Fruit fly (Drosophila melanogaster): ENCODE measurements around the gene Grip71.

The Grip71 gene

DNA sequence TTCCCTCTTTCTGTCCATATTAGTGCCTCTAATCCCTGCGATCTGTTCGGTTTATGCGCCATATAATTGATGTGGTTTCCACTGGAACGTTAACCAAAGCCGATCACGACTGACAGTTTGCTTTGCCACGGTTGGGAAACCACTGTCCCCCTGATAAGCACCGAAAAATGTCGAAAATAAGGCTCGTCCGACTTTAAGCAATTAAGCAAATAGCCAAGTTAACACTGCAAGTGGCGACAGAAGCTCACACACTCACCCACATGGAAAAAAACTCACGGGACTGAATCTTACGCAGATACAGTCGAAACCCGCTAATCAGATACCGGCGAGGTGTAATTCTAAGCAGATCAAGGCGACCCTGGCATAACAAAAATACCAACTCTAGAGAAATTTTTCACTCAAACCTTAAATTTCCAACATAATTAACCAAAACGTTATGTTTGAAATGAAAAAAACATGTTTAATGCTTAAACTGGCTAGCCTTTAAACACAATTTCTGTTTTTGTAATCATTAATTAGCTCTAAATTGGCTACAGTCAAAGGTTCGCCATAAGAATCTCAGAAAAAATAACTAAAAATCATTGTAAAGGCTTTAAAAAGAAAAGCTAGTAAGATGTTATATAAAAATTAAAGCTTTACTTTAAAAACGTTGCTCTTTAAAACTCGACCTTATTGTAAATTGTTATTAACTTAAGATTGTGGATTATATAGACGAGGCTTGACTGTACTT is 30.6 kb upstream of the Grip71 start (continued):
- TF ChIP-seq CG2129 (GFP tag; IDR thresholded peaks at IDR 0.05; ENCODE audit: partially characterized antibody) = no peak
- TF ChIP-seq CG18764 (GFP tag; optimal IDR thresholded peaks at IDR 0.05) = no peak
- TF ChIP-seq nerfin-2 (GFP tag; IDR thresholded peaks at IDR 0.05; ENCODE audit: partially characterized antibody) = no peak
- no peak for TF ChIP-seq Atf3 (GFP tag; optimal IDR thresholded peaks at IDR 0.05)
- no peak for TF ChIP-seq dan (GFP tag; IDR thresholded peaks at IDR 0.05)
- TF ChIP-seq ATbp (GFP tag; optimal IDR thresholded peaks at IDR 0.05) = no peak
- TF ChIP-seq ab (GFP tag; optimal IDR thresholded peaks at IDR 0.05) = no peak
- no peak for TF ChIP-seq CG14965 (GFP tag; optimal IDR thresholded peaks at IDR 0.05; ENCODE audit: borderline replicate concordance)
- TF ChIP-seq CG12942 (GFP tag; optimal IDR thresholded peaks at IDR 0.05) = no peak
- no peak for TF ChIP-seq CG30431 (GFP tag; optimal IDR thresholded peaks at IDR 0.05)
- TF ChIP-seq CG6654 (GFP tag; optimal IDR thresholded peaks at IDR 0.05) = peak; percentile 4
- TF ChIP-seq CG10565 (GFP tag; optimal IDR thresholded peaks at IDR 0.05) = no peak
- no peak for TF ChIP-seq PHDP (tag; optimal IDR thresholded peaks at IDR 0.05)
- no peak for TF ChIP-seq Taf1 (GFP tag; IDR thresholded peaks at IDR 0.05)
- peak; percentile 7; the same call in 1 of the 2 replicates for TF ChIP-seq lmd (GFP tag; IDR thresholded peaks at IDR 0.05)
- no peak for TF ChIP-seq CG3847 (GFP tag; IDR thresholded peaks at IDR 0.05)
- TF ChIP-seq phol (tag; optimal IDR thresholded peaks at IDR 0.05) = peak; percentile 13
- peak; percentile 12 for TF ChIP-seq CG4328 (GFP tag; optimal IDR thresholded peaks at IDR 0.05)
- no peak for TF ChIP-seq exex (tag; optimal IDR thresholded peaks at IDR 0.05)
- TF ChIP-seq Doc3 (GFP tag; IDR thresholded peaks at IDR 0.05; ENCODE audit: partially characterized antibody) = no peak
- TF ChIP-seq CG9817 (tag; optimal IDR thresholded peaks at IDR 0.05) = no peak
- no peak for TF ChIP-seq Oli (tag; optimal IDR thresholded peaks at IDR 0.05)
- no peak for TF ChIP-seq CG7556 (GFP tag; optimal IDR thresholded peaks at IDR 0.05)
- TF ChIP-seq CG16815 (GFP tag; optimal IDR thresholded peaks at IDR 0.05) = no peak
- no peak for TF ChIP-seq CG13296 (GFP tag; optimal IDR thresholded peaks at IDR 0.05)
- no peak for TF ChIP-seq HHEX (GFP tag; optimal IDR thresholded peaks at IDR 0.05)
- peak; percentile 53 for TF ChIP-seq CG2120 (GFP tag; optimal IDR thresholded peaks at IDR 0.05)
- no peak for TF ChIP-seq run (tag; optimal IDR thresholded peaks at IDR 0.05)
- TF ChIP-seq CG11696 (GFP tag; IDR thresholded peaks at IDR 0.05) = no peak
- TF ChIP-seq CG3995 (GFP tag; optimal IDR thresholded peaks at IDR 0.05) = no peak
- peak; percentile 2 for TF ChIP-seq Hsf (GFP tag; optimal IDR thresholded peaks at IDR 0.05)
- TF ChIP-seq CG12104 (GFP tag; optimal IDR thresholded peaks at IDR 0.05) = peak; percentile 5
- peak; percentile 43; the same call in 1 of the 2 replicates for TF ChIP-seq Ptx1 (GFP tag; IDR thresholded peaks at IDR 0.05)
- no peak for TF ChIP-seq pzg (GFP tag; optimal IDR thresholded peaks at IDR 0.05)
- no peak for TF ChIP-seq CG2678 (tag; optimal IDR thresholded peaks at IDR 0.05)
- TF ChIP-seq Atf6 (GFP tag; IDR thresholded peaks at IDR 0.05) = no peak
- TF ChIP-seq CG9727 (GFP tag; optimal IDR thresholded peaks at IDR 0.05) = peak; percentile 22
- TF ChIP-seq CG30403 (GFP tag; optimal IDR thresholded peaks at IDR 0.05) = peak; percentile 38
- TF ChIP-seq cwo (GFP tag; optimal IDR thresholded peaks at IDR 0.05) = no peak
- peak; percentile 33 for TF ChIP-seq NfI (GFP tag; optimal IDR thresholded peaks at IDR 0.05)
- TF ChIP-seq NFAT (GFP tag; IDR thresholded peaks at IDR 0.05) = no peak
- TF ChIP-seq abd-A (tag; optimal IDR thresholded peaks at IDR 0.05) = no peak
- TF ChIP-seq Jarid2 (GFP tag; optimal IDR thresholded peaks at IDR 0.05) = no peak
- TF ChIP-seq MESR4 (GFP tag; optimal IDR thresholded peaks at IDR 0.05) = no peak
- no peak for TF ChIP-seq CG12071 (GFP tag; optimal IDR thresholded peaks at IDR 0.05)
- 0 out of 3 replicates have a peak, but pooled peaks have one; percentile 31 for TF ChIP-seq ci (GFP tag; IDR thresholded peaks at IDR 0.05)
- no peak for TF ChIP-seq CG17612 (GFP tag; IDR thresholded peaks at IDR 0.05)
- TF ChIP-seq dmrt99B (tag; optimal IDR thresholded peaks at IDR 0.05) = no peak
- no peak for TF ChIP-seq zen (tag; optimal IDR thresholded peaks at IDR 0.05)
